Fruit fly (Drosophila melanogaster): Measurements from ENCODE around the gene yin.

DNA sequence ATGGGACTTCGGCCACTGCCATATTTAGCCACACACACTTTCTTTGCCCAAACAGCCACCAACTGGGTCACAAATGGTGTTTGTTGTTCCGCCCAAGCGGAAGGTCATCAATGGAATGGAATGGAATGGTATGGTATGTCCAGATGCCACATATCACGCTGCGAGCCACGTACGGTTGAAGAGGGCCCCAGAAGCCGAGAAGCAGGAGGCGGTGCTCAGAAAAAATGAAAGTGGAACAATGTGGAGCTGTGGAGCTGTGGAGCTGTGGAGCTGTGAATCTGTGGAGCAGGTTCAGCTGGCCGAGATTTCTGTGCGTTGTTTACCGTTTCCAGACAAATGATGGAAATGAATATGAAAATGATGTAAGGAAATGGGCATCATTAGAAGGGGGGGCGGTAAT is 15.0 kb upstream of the yin start:
- no peak for TF ChIP-seq h (optimal IDR thresholded peaks at IDR 0.05)
- no peak for TF ChIP-seq Myc (optimal IDR thresholded peaks at IDR 0.05)

All from Kc167 (cell line).